Worm (Caenorhabditis elegans) whole organism, young adult: ENCODE data around the gene W04G3.13.
A peak's percentile ranks its signal among the peaks of the same experiment; 100 is the strongest.

Experiments
- B0035.1 ChIP-seq: sonication (generic microtip); optimal IDR thresholded peaks from 2 replicates; lab custom pipeline; 2016; ENCODE audit warnings: missing genetic modification characterization, mild to moderate bottlenecking, missing compliant biosample characterization, missing genotype, missing genetic modification reagents
- B0336.3 ChIP-seq: fragments of 200-800 bp; sonication (Bioruptor generic); IDR thresholded peaks from 2 replicates; pipeline ENCODE4 v1.3.6; 2022; ENCODE audit warnings: missing genetic modification characterization, missing compliant biosample characterization
- D2030.7 ChIP-seq: fragments of 200-800 bp; sonication (Bioruptor generic); IDR thresholded peaks from 2 replicates; pipeline ENCODE4 v1.3.6; 2022; ENCODE audit warnings: missing genetic modification reagents, missing genetic modification characterization, missing compliant biosample characterization
- F10E7.11 ChIP-seq: sonication (generic microtip); optimal IDR thresholded peaks from 2 replicates; lab custom pipeline; 2017; ENCODE audit warnings: mild to moderate bottlenecking, missing genetic modification characterization, moderate library complexity, missing compliant biosample characterization
- F22D6.2 ChIP-seq: sonication (generic microtip); optimal IDR thresholded peaks from 2 replicates; lab custom pipeline; 2016; ENCODE audit warnings: mild to moderate bottlenecking, missing genetic modification characterization, missing compliant biosample characterization
- F49E8.2 ChIP-seq: sonication (generic microtip); optimal IDR thresholded peaks from 3 replicates; lab custom pipeline; 2017; ENCODE audit warnings: missing genetic modification characterization, mild to moderate bottlenecking, missing compliant biosample characterization, antibody characterized with exemption, moderate library complexity; ENCODE audit not compliant: insufficient read depth
- F55B11.4 ChIP-seq: sonication (generic microtip); optimal IDR thresholded peaks from 2 replicates; lab custom pipeline; 2016; ENCODE audit warnings: missing compliant biosample characterization, missing genetic modification characterization, borderline replicate concordance; ENCODE audit not compliant: insufficient read depth
- F57C9.4 ChIP-seq: sonication (generic microtip); optimal IDR thresholded peaks from 2 replicates; lab custom pipeline; 2017; ENCODE audit warnings: mild to moderate bottlenecking, missing genetic modification characterization, missing compliant biosample characterization
- K11D2.4 ChIP-seq: fragments of 200-800 bp; sonication (Bioruptor generic); IDR thresholded peaks from 2 replicates; pipeline ENCODE4 v1.3.6; 2022; ENCODE audit warnings: missing genetic modification reagents, missing genetic modification characterization, missing compliant biosample characterization
- K12H6.12 ChIP-seq: fragments of 200-800 bp; sonication (Bioruptor generic); optimal IDR thresholded peaks from 2 replicates; lab custom pipeline; 2018; ENCODE audit warnings: mild to moderate bottlenecking, missing genetic modification characterization, missing compliant biosample characterization
- T26A5.8 ChIP-seq: sonication (generic microtip); optimal IDR thresholded peaks from 2 replicates; lab custom pipeline; 2016; ENCODE audit warnings: missing genetic modification characterization, missing compliant biosample characterization
- Y53F4B.3 ChIP-seq: fragments of 200-800 bp; sonication (Bioruptor generic); IDR thresholded peaks from 2 replicates; pipeline ENCODE4 v1.3.6; 2022; ENCODE audit warnings: missing genetic modification reagents, missing genetic modification characterization, missing compliant biosample characterization
- Y79H2A.3 ChIP-seq: fragments of 200-800 bp; sonication (Bioruptor generic); conservative IDR thresholded peaks from 2 replicates; pipeline ENCODE4 v1.3.6; 2022; ENCODE audit warnings: missing genetic modification reagents, missing genetic modification characterization, missing compliant biosample characterization
- atf-7 ChIP-seq: sonication (generic microtip); optimal IDR thresholded peaks from 2 replicates; lab custom pipeline; 2017; ENCODE audit warnings: mild to moderate bottlenecking, missing genetic modification characterization, missing compliant biosample characterization
- attf-3 ChIP-seq: fragments of 200-800 bp; sonication (Bioruptor generic); conservative IDR thresholded peaks from 2 replicates; pipeline ENCODE4 v1.3.6; 2022; ENCODE audit warnings: missing genetic modification reagents, missing genetic modification characterization, missing compliant biosample characterization
- attf-5 ChIP-seq: fragments of 200-800 bp; sonication (Bioruptor generic); optimal IDR thresholded peaks from 2 replicates; lab custom pipeline; 2018; ENCODE audit warnings: mild to moderate bottlenecking, missing genetic modification characterization, missing compliant biosample characterization
- bed-2 ChIP-seq: fragments of 200-800 bp; sonication (Bioruptor generic); IDR thresholded peaks from 2 replicates; pipeline ENCODE4 v1.3.6; 2022; ENCODE audit warnings: missing genetic modification reagents, missing genetic modification characterization, missing compliant biosample characterization
- ccch-3 ChIP-seq: fragments of 200-800 bp; sonication (Bioruptor generic); optimal IDR thresholded peaks from 2 replicates; lab custom pipeline; 2018; ENCODE audit warnings: mild to moderate bottlenecking, missing genetic modification characterization, missing compliant biosample characterization
- cebp-2 ChIP-seq: fragments of 200-800 bp; sonication (Bioruptor generic); IDR thresholded peaks from 2 replicates; pipeline ENCODE4 v1.3.6; 2022; ENCODE audit warnings: missing genetic modification characterization, missing compliant biosample characterization
- ceh-79 ChIP-seq: sonication (generic microtip); optimal IDR thresholded peaks from 2 replicates; lab custom pipeline; 2017; ENCODE audit warnings: mild to moderate bottlenecking, missing genetic modification characterization, missing compliant biosample characterization
- ceh-91 ChIP-seq: fragments of 200-800 bp; sonication (Bioruptor generic); IDR thresholded peaks from 2 replicates; pipeline ENCODE4 v1.3.6; 2022; ENCODE audit warnings: missing genetic modification reagents, missing genetic modification characterization, missing compliant biosample characterization
- chd-7 ChIP-seq: sonication (generic microtip); optimal IDR thresholded peaks from 2 replicates; lab custom pipeline; 2016; ENCODE audit warnings: mild to moderate bottlenecking, missing genetic modification characterization, moderate library complexity, missing compliant biosample characterization
- die-1 ChIP-seq: sonication (generic microtip); optimal IDR thresholded peaks from 2 replicates; lab custom pipeline; 2016; ENCODE audit warnings: missing genotype, mild to moderate bottlenecking, missing genetic modification characterization, missing compliant biosample characterization
- efl-1 ChIP-seq: fragments of 150-350 bp; optimal IDR thresholded peaks from 2 replicates; lab custom pipeline; 2014; ENCODE audit warnings: missing biosample characterization, missing genetic modification reagents, missing genetic modification characterization
- egl-18 ChIP-seq: fragments of 200-800 bp; sonication (Bioruptor generic); IDR thresholded peaks from 2 replicates; pipeline ENCODE4 v1.3.6; 2022; ENCODE audit warnings: missing genetic modification reagents, missing genetic modification characterization, missing compliant biosample characterization
- ekl-4 ChIP-seq: fragments of 200-800 bp; sonication (Bioruptor generic); IDR thresholded peaks from 2 replicates; pipeline ENCODE4 v1.3.6; 2022; ENCODE audit warnings: missing genetic modification reagents, missing genetic modification characterization, missing compliant biosample characterization
- gei-17 ChIP-seq: fragments of 200-800 bp; sonication (Bioruptor generic); optimal IDR thresholded peaks from 2 replicates; lab custom pipeline; 2018; ENCODE audit warnings: mild to moderate bottlenecking, missing genetic modification characterization, missing compliant biosample characterization
- him-1 ChIP-seq: sonication (generic microtip); optimal IDR thresholded peaks from 2 replicates; lab custom pipeline; 2016; ENCODE audit warnings: missing genotype, missing genetic modification reagents, missing genetic modification characterization, missing compliant biosample characterization
- hlh-12 ChIP-seq: sonication (generic microtip); optimal IDR thresholded peaks from 2 replicates; lab custom pipeline; 2016; ENCODE audit warnings: missing genetic modification characterization, missing compliant biosample characterization
- hmg-1.2 ChIP-seq: fragments of 200-800 bp; sonication (Bioruptor generic); IDR thresholded peaks from 2 replicates; pipeline ENCODE4 v1.3.6; 2022; ENCODE audit warnings: missing genetic modification reagents, missing genetic modification characterization, missing compliant biosample characterization
- lag-1 ChIP-seq: fragments of 200-800 bp; sonication (Bioruptor generic); IDR thresholded peaks from 2 replicates; pipeline ENCODE4 v1.3.6; 2022; ENCODE audit warnings: missing genetic modification reagents, missing genetic modification characterization, missing compliant biosample characterization
- let-526 ChIP-seq: fragments of 200-800 bp; sonication (Bioruptor generic); IDR thresholded peaks from 2 replicates; pipeline ENCODE4 v1.3.6; 2022; ENCODE audit warnings: missing genetic modification reagents, missing genetic modification characterization, missing compliant biosample characterization
- let-607 ChIP-seq, 2 experiments: fragments of 200-800 bp in 1 of 2; sonication (Bioruptor generic) in 1 of 2; sonication (generic microtip) in 1 of 2; optimal IDR thresholded peaks; 2 replicates each; lab custom pipeline; 2016 to 2018; ENCODE audit warnings: mild to moderate bottlenecking in 2 of 2, missing compliant biosample characterization in 2 of 2, missing genetic modification characterization in 2 of 2, moderate library complexity in 2 of 2, missing genotype in 1 of 2
- mxl-1 ChIP-seq: sonication (generic microtip); optimal IDR thresholded peaks from 2 replicates; lab custom pipeline; 2016; ENCODE audit warnings: missing genetic modification characterization, missing compliant biosample characterization
- nfya-1 ChIP-seq: sonication (generic microtip); optimal IDR thresholded peaks from 2 replicates; lab custom pipeline; 2017; ENCODE audit warnings: antibody characterized with exemption, missing compliant biosample characterization, missing genetic modification characterization, borderline replicate concordance; ENCODE audit not compliant: insufficient read depth
- nfya-2 ChIP-seq: fragments of 200-800 bp; sonication (Bioruptor generic); IDR thresholded peaks from 2 replicates; pipeline ENCODE4 v1.3.6; 2022; ENCODE audit warnings: missing genetic modification reagents, missing genetic modification characterization, missing compliant biosample characterization
- nhr-179 ChIP-seq: sonication (generic microtip); optimal IDR thresholded peaks from 2 replicates; lab custom pipeline; 2016; ENCODE audit warnings: mild to moderate bottlenecking, missing genetic modification characterization, missing compliant biosample characterization
- nhr-27 ChIP-seq: fragments of 200-800 bp; sonication (Bioruptor generic); optimal IDR thresholded peaks from 2 replicates; lab custom pipeline; 2018; ENCODE audit warnings: mild to moderate bottlenecking, missing genetic modification characterization, moderate library complexity, missing compliant biosample characterization
- nhr-80 ChIP-seq: sonication (generic microtip); optimal IDR thresholded peaks from 2 replicates; lab custom pipeline; 2016; ENCODE audit warnings: missing genetic modification characterization, missing compliant biosample characterization
- rcor-1 ChIP-seq: fragments of 200-800 bp; sonication (Bioruptor generic); IDR thresholded peaks from 2 replicates; pipeline ENCODE4 v1.3.6; 2022; ENCODE audit warnings: missing genetic modification reagents, missing genetic modification characterization, missing compliant biosample characterization
- snpc-1.1 ChIP-seq: sonication (generic microtip); optimal IDR thresholded peaks from 2 replicates; lab custom pipeline; 2017; ENCODE audit warnings: missing genetic modification characterization, mild to moderate bottlenecking, missing compliant biosample characterization, antibody characterized with exemption, moderate library complexity, missing genotype, missing genetic modification reagents; ENCODE audit not compliant: insufficient read depth
- somi-1 ChIP-seq: fragments of 200-800 bp; sonication (Bioruptor generic); optimal IDR thresholded peaks from 2 replicates; lab custom pipeline; 2018; ENCODE audit warnings: mild to moderate bottlenecking, missing genetic modification characterization, missing compliant biosample characterization
- tbp1 ChIP-seq: fragments of 200-800 bp; sonication (Bioruptor generic); optimal IDR thresholded peaks from 2 replicates; lab custom pipeline; 2018; ENCODE audit warnings: mild to moderate bottlenecking, missing genetic modification characterization, missing compliant biosample characterization
- tlf-1 ChIP-seq: fragments of 200-800 bp; sonication (Bioruptor generic); optimal IDR thresholded peaks from 2 replicates; lab custom pipeline; 2018; ENCODE audit warnings: mild to moderate bottlenecking, missing genetic modification characterization, missing compliant biosample characterization
- xnd-1 ChIP-seq: sonication (generic microtip); optimal IDR thresholded peaks from 2 replicates; lab custom pipeline; 2016; ENCODE audit warnings: missing genotype, missing genetic modification reagents, missing genetic modification characterization, missing compliant biosample characterization
- ztf-18 ChIP-seq: sonication (generic microtip); optimal IDR thresholded peaks from 2 replicates; lab custom pipeline; 2016; ENCODE audit warnings: missing genotype, mild to moderate bottlenecking, missing genetic modification characterization, missing compliant biosample characterization

Gene W04G3.13

DNA sequence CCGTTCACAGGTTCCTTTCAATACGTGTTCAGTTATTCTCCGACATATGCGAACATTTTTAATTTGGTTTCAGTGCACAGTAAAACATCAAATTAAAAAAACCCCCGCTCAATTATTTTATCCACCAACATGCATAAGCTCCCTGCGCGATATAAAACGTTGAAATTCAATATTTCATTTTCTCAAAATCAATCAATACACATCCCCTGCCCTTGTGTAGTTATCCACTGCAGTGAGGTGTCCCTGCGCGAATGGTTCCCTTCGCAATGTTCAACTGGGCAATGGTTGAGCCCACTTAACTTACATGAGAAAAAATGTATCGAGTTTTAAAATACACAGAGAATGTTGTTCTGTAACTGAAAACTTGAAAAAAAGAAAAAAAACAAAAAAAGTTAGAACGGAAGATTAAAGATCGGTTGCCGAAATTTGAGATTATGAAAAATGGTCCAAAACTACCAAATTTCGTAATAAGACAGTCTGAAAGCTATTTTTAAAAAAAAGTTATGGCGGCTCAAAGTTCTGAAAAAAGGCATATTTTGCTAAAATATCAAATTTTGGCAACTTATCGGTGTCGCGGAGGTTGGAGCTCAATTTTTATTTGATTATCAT, 14.5 kb upstream of the W04G3.13 start (continued):
- TF ChIP-seq F10E7.11 (tag; lab: Kevin White, UChicago) = peak; percentile 99
- TF ChIP-seq T26A5.8 (tag; lab: Kevin White, UChicago) = peak; percentile 72
- TF ChIP-seq cebp-2 (GFP tag; lab: Robert Waterston, UW) = peak; percentile 99
- no peak for TF ChIP-seq F49E8.2 (tag; lab: Kevin White, UChicago)
- TF ChIP-seq F57C9.4 = peak; percentile 89
- TF ChIP-seq ceh-79 = peak; percentile 89
- TF ChIP-seq D2030.7 (GFP tag; lab: Robert Waterston, UW) = no peak
- TF ChIP-seq snpc-1.1 (tag; lab: Kevin White, UChicago) = no peak
- TF ChIP-seq B0035.1 (tag; lab: Kevin White, UChicago) = peak; percentile 97
- peak; percentile 98 for TF ChIP-seq rcor-1 (GFP tag; lab: Robert Waterston, UW)
- peak; percentile 75 for TF ChIP-seq attf-5 (GFP tag; lab: Kevin White, UChicago)
- peak; percentile 98 for TF ChIP-seq lag-1 (GFP tag; lab: Robert Waterston, UW)
- TF ChIP-seq mxl-1 (tag; lab: Kevin White, UChicago) = peak; percentile 83
- peak; percentile 100 for TF ChIP-seq K11D2.4 (GFP tag; lab: Robert Waterston, UW)
- TF ChIP-seq atf-7 = peak; percentile 99
- TF ChIP-seq him-1 (tag; lab: Kevin White, UChicago) = peak; percentile 7
- peak; percentile 93 for TF ChIP-seq let-526
- TF ChIP-seq nhr-179 (tag; lab: Kevin White, UChicago) = peak; percentile 86
- TF ChIP-seq let-607 (tag; optimal IDR thresholded peaks at IDR 0.05; lab: Kevin White, UChicago) = peak; percentile 61 to 96
- TF ChIP-seq attf-3 (GFP tag; lab: Robert Waterston, UW) = peak; percentile 61
- peak; percentile 97 for TF ChIP-seq F22D6.2 (tag; lab: Kevin White, UChicago)
- TF ChIP-seq efl-1 (GFP tag; lab: Kevin White, UChicago) = no peak
- TF ChIP-seq B0336.3 (GFP tag; lab: Robert Waterston, UW) = peak; percentile 100
- peak; percentile 99 for TF ChIP-seq chd-7
- TF ChIP-seq ceh-91 (GFP tag; lab: Robert Waterston, UW) = peak; percentile 28; the same call in 1 of the 2 replicates
- TF ChIP-seq ccch-3 (GFP tag; lab: Kevin White, UChicago) = peak; percentile 96
- peak; percentile 99 for TF ChIP-seq somi-1 (GFP tag; lab: Kevin White, UChicago)
- TF ChIP-seq gei-17 (GFP tag; lab: Kevin White, UChicago) = peak; percentile 99
- TF ChIP-seq hlh-12 = peak; percentile 70
- no peak for TF ChIP-seq Y79H2A.3 (GFP tag; lab: Robert Waterston, UW)
- no peak for TF ChIP-seq nfya-2 (GFP tag; lab: Robert Waterston, UW)
- peak; percentile 99 for TF ChIP-seq tlf-1
- TF ChIP-seq F55B11.4 (tag; lab: Kevin White, UChicago) = no peak

DNA sequence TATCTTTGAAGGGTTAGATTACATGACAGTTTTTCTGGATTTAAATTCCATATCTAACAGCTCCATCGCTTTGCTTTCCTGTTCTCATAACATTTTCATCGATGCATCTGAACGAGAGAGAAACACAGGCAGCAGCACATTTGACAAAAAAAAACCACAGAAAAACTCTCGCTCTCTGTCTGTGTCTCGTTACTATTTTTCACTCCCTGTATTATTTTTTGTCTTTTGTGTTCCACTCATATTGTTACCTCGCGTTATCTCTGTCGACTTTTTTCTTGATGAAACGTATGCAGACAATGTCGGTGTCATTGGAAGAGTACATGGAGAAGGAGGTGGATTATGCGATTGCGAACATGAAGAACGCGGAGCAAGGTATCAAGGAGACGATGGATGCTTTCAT, 9.4 kb upstream of the W04G3.13 start, which contains the start of gene W04G3.11:
Gene W04G3.11, plus strand, starts transcription at position 244 of the 400 bp plus-strand sequence.
- TF ChIP-seq mxl-1 (tag; lab: Kevin White, UChicago) (no peak), nhr-80 (peak; percentile 58)

DNA sequence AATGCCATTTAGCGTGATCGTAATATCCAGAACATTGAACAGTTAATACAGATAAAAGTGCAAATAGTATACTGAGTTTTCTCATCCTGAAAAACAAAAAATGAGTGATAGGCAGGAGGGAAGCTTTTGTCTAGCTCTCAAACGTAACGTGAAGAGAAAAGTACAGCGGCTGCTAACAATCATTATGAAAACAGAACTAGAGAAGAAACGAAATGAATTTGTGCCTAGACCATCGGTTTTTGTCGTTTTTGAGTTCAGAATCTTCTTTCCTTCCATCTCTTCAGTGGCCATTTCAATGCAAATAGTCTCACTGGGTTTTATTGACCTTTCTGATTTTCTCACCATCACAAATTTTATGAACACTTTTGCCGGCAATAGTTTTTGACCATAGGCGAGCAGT, 5.6 kb upstream of the W04G3.13 start, which contains the start of gene W04G3.7:
Gene W04G3.7, minus strand, starts transcription at position 101 of the 400 bp plus-strand sequence.
- TF ChIP-seq nfya-2 (GFP tag; lab: Robert Waterston, UW) (no peak), bed-2 (no peak), egl-18 (GFP tag; lab: Robert Waterston, UW) (no peak), K12H6.12 (no peak), ceh-91 (GFP tag; lab: Robert Waterston, UW) (no peak), ztf-18 (tag; lab: Kevin White, UChicago) (no peak), ekl-4 (GFP tag; lab: Robert Waterston, UW) (no peak), die-1 (no peak), nhr-27 (tag; lab: Kevin White, UChicago) (no peak), F57C9.4 (no peak), tbp1 (GFP tag; lab: Kevin White, UChicago) (no peak), nfya-1 (tag; lab: Kevin White, UChicago) (no peak), nhr-179 (tag; lab: Kevin White, UChicago) (no peak), hmg-1.2 (GFP tag; lab: Robert Waterston, UW) (no peak), xnd-1 (no peak), Y53F4B.3 (no peak), rcor-1 (GFP tag; lab: Robert Waterston, UW) (no peak)
